Worm (Caenorhabditis elegans): ENCODE data around the gene str-206.

The str-206 gene

DNA sequence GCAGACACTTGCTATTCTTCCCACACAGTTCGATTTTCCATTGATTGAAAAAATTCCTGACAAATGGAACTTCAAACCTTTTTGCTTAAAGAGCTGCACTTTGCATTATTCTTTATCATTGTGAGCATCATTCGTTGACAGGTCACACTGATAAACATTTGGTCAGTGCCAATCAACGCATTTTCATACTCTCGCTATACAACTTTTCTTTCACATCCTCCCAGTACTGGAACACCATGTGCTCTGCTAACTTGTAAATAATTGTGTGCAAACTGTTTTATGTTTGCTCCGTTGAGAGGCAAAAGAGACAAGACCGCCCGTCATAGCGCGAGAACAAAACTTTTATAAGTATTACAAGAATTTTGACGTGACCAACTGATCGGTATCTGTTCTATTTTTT, 6.4 kb upstream of the str-206 start:
- TF ChIP-seq let-607 (tag; optimal IDR thresholded peaks at IDR 0.05) (peak in 1 of 2 experiments; percentile 10), hmg-1.2 (GFP tag; IDR thresholded peaks at IDR 0.05) (no peak), nhr-80 (tag; optimal IDR thresholded peaks at IDR 0.05) (peak; percentile 89), egl-44 (GFP tag; IDR thresholded peaks at IDR 0.05) (0 out of 2 replicates have a peak, but pooled peaks have one; percentile 22), cebp-1 (GFP tag; IDR thresholded peaks at IDR 0.05) (no peak), cebp-1 (tag; optimal IDR thresholded peaks at IDR 0.05) (peak; percentile 12), die-1 (tag; optimal IDR thresholded peaks at IDR 0.05) (no peak), unc-62 (GFP tag; optimal IDR thresholded peaks at IDR 0.05) (peak; percentile 19), sea-2 (GFP tag; IDR thresholded peaks at IDR 0.05) (no peak), nfyb-1 (GFP tag; IDR thresholded peaks at IDR 0.05) (no peak), dox-1 (GFP tag; IDR thresholded peaks at IDR 0.05) (0 out of 2 replicates have a peak, but pooled peaks have one; percentile 29), hmg-20 (GFP tag; IDR thresholded peaks at IDR 0.05) (no peak), ztf-18 (tag; optimal IDR thresholded peaks at IDR 0.05) (no peak), ets-4 (GFP tag; optimal IDR thresholded peaks at IDR 0.05) (peak; percentile 20)

DNA sequence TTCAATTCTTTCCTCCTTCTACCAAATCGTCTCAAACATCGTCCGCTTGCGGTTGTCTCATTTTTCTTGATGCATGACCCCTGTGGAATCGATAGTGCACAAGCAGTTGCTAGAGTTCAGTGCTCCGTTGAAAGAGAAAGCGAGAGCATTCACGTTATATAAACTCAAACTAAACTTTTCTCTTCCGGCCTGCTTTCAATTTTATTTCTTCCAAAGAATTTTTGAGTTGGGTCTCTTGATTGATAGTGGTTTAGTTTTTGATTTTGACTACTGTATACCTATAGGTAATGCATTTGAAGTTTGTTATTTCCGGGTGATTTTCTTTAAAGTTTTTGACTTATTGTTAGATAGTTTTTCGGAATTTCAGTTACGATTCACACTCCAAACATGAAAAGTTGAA, 5.4 kb upstream of the str-206 start:
- TF ChIP-seq K11D2.4 (GFP tag; IDR thresholded peaks at IDR 0.05) (no peak), snpc-3.4 (tag; optimal IDR thresholded peaks at IDR 0.05) (no peak), Y95B8A.8 (GFP tag; IDR thresholded peaks at IDR 0.05) (no peak), die-1 (tag; optimal IDR thresholded peaks at IDR 0.05) (no peak), lag-1 (GFP tag; IDR thresholded peaks at IDR 0.05) (no peak), Y56A3A.18 (GFP tag; IDR thresholded peaks at IDR 0.05) (no peak), ceh-27 (GFP tag; optimal IDR thresholded peaks at IDR 0.05) (no peak), attf-3 (GFP tag; conservative IDR thresholded peaks at IDR 0.05) (no peak), lir-1 (GFP tag; conservative IDR thresholded peaks at IDR 0.05) (no peak), ztf-6 (GFP tag; IDR thresholded peaks at IDR 0.05) (no peak), nfya-2 (GFP tag; IDR thresholded peaks at IDR 0.05) (no peak), F22D6.2 (tag; optimal IDR thresholded peaks at IDR 0.05) (no peak), madf-6 (GFP tag; IDR thresholded peaks at IDR 0.05) (no peak), Y53F4B.3 (GFP tag; IDR thresholded peaks at IDR 0.05) (no peak), rpc-1 (optimal IDR thresholded peaks at IDR 0.05) (no peak), rpc-1 (tag; optimal IDR thresholded peaks at IDR 0.05) (no peak), dpl-1 (GFP tag; optimal IDR thresholded peaks at IDR 0.05) (no peak), efl-1 (GFP tag; optimal IDR thresholded peaks at IDR 0.05) (no peak), rec-8 (tag; optimal IDR thresholded peaks at IDR 0.05) (no peak), dpff-1 (tag; optimal IDR thresholded peaks at IDR 0.05) (no peak)

DNA sequence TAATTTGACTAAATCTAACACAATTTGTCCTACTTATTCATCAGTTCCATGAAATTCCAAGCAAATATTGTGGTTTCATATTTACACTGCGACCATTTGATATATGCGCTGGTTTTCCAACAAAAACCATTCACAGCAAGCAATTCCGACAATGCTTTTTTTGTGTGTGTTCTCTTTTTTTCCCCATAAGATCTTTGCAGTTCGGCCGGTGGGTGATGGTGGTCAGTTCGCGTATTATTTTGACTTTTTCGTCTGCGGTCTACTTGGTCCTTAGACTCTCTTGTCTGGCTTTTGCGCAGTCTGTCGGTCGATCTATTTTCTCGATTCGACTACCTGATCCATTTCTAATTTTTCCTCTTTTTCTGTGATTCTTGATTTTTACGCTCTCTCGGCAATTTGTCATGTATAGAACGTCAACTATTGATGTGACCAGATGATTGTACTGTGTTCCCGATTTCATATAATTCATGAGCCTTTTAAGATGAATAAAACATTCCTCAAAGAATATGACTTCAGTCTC, 4.7 kb upstream of the str-206 start:
- TF ChIP-seq zim-3 (tag; optimal IDR thresholded peaks at IDR 0.05) (no peak), ceh-100 (GFP tag; IDR thresholded peaks at IDR 0.05) (no peak)

ce11 chrV:6213845-6214244, 4.1 kb upstream of the str-206 start:
- 0 out of 2 replicates have a peak, but pooled peaks have one; percentile 55 for TF ChIP-seq nfyb-1 (GFP tag; IDR thresholded peaks at IDR 0.05)
- TF ChIP-seq chd-7 (tag; optimal IDR thresholded peaks at IDR 0.05), result peak; percentile 47
- peak; percentile 16 for TF ChIP-seq tbp1 (GFP tag; optimal IDR thresholded peaks at IDR 0.05)
- TF ChIP-seq hlh-26 (GFP tag; conservative IDR thresholded peaks at IDR 0.05), result no peak
- TF ChIP-seq aptf-3 (GFP tag; IDR thresholded peaks at IDR 0.05), result no peak
- peak; percentile 79 for TF ChIP-seq zfh-2 (GFP tag; conservative IDR thresholded peaks at IDR 0.05)
- 0 out of 2 replicates have a peak, but pooled peaks have one; percentile 31 for TF ChIP-seq K11D2.4 (GFP tag; IDR thresholded peaks at IDR 0.05)
- TF ChIP-seq sdz-38 (tag; optimal IDR thresholded peaks at IDR 0.05), result no peak
- TF ChIP-seq ceh-27 (GFP tag; optimal IDR thresholded peaks at IDR 0.05), result peak; percentile 21
- TF ChIP-seq F55B11.4 (tag; optimal IDR thresholded peaks at IDR 0.05; ENCODE audit: borderline replicate concordance, insufficient read depth), result no peak
- no peak for TF ChIP-seq ceh-40 (GFP tag; IDR thresholded peaks at IDR 0.05)
- no peak for TF ChIP-seq akir-1 (GFP tag; optimal IDR thresholded peaks at IDR 0.05)
- no peak for TF ChIP-seq F52B5.7 (tag; optimal IDR thresholded peaks at IDR 0.05)
- no peak for TF ChIP-seq dox-1 (GFP tag; IDR thresholded peaks at IDR 0.05)
- no peak for TF ChIP-seq atf-7 (tag; optimal IDR thresholded peaks at IDR 0.05)
- no peak for TF ChIP-seq ztf-18 (tag; optimal IDR thresholded peaks at IDR 0.05)
- peak; percentile 79; the same call in 1 of the 2 replicates for TF ChIP-seq hmg-1.2 (GFP tag; IDR thresholded peaks at IDR 0.05)

Measured in whole organism, young adult.